Worm (Caenorhabditis elegans) whole organism, early embryonic: ENCODE results near the gene K08D8.9.

ENCODE experiments used
- B0310.2 ChIP-seq: sonication (generic microtip); optimal IDR thresholded peaks from 2 replicates; lab custom pipeline; 2016; ENCODE audit warnings: mild to moderate bottlenecking, missing genetic modification characterization, missing compliant biosample characterization
- aly-1 ChIP-seq: sonication (generic microtip); optimal IDR thresholded peaks from 2 replicates; lab custom pipeline; 2016; ENCODE audit warnings: missing genetic modification characterization, missing compliant biosample characterization
- ama-1 ChIP-seq: fragments of 150-350 bp; optimal IDR thresholded peaks from 2 replicates; lab custom pipeline; 2014
- ceh-13 ChIP-seq: fragments of 200-800 bp; sonication (Bioruptor generic); optimal IDR thresholded peaks from 2 replicates; lab custom pipeline; 2018; ENCODE audit warnings: mild to moderate bottlenecking, missing genetic modification characterization, missing compliant biosample characterization
- ceh-36 ChIP-seq: sonication (generic microtip); optimal IDR thresholded peaks from 2 replicates; lab custom pipeline; 2016; ENCODE audit warnings: missing genetic modification characterization, inconsistent platforms, missing compliant biosample characterization
- ets-7 ChIP-seq: sonication (generic microtip); optimal IDR thresholded peaks from 2 replicates; lab custom pipeline; 2016; ENCODE audit warnings: missing genotype, missing genetic modification characterization, missing compliant biosample characterization
- hmbx-1 ChIP-seq: sonication (generic microtip); optimal IDR thresholded peaks from 2 replicates; lab custom pipeline; 2016; ENCODE audit warnings: mild to moderate bottlenecking, missing genetic modification characterization, missing compliant biosample characterization
- hmg-4 ChIP-seq: fragments of 200-800 bp; sonication (Bioruptor generic); optimal IDR thresholded peaks from 2 replicates; lab custom pipeline; 2018; ENCODE audit warnings: mild to moderate bottlenecking, missing genetic modification characterization, missing compliant biosample characterization
- hnd-1 ChIP-seq: sonication (generic microtip); optimal IDR thresholded peaks from 2 replicates; lab custom pipeline; 2016; ENCODE audit warnings: missing genetic modification characterization, missing compliant biosample characterization
- scrt-1 ChIP-seq: fragments of 200-800 bp; sonication (Bioruptor generic); IDR thresholded peaks from 2 replicates; pipeline ENCODE4 v1.3.6; 2022; ENCODE audit warnings: missing genetic modification characterization, missing compliant biosample characterization
- tbx-37 ChIP-seq: fragments of 200-800 bp; sonication (Bioruptor generic); conservative IDR thresholded peaks from 2 replicates; pipeline ENCODE4 v1.3.6; 2022; ENCODE audit warnings: missing genetic modification reagents, missing genetic modification characterization, missing compliant biosample characterization

ce11 chrIV:12869383-12869782, 30.1 kb upstream of the K08D8.9 start:
- TF ChIP-seq hnd-1 (tag; lab: Kevin White, UChicago) (no peak), scrt-1 (GFP tag; lab: Robert Waterston, UW) (no peak), ets-7 (no peak), tbx-37 (GFP tag; lab: Robert Waterston, UW) (no peak), ama-1 (lab: Kevin White, UChicago) (no peak), ceh-13 (GFP tag; lab: Kevin White, UChicago) (no peak), hmg-4 (GFP tag; lab: Kevin White, UChicago) (no peak), aly-1 (tag; lab: Kevin White, UChicago) (no peak), B0310.2 (tag; lab: Kevin White, UChicago) (no peak), hmbx-1 (tag; lab: Kevin White, UChicago) (no peak), ceh-36 (tag; lab: Kevin White, UChicago) (no peak)
